Fruit fly (Drosophila melanogaster): ENCODE measurements around the gene mRpS26.

mRpS26 gene

dm6 chr3L:18099715-18100114, 6.7 kb upstream of the mRpS26 start (continued):
- peak; percentile 31 for TF ChIP-seq cyc (GFP tag; optimal IDR thresholded peaks at IDR 0.05)
- peak; percentile 2 for TF ChIP-seq acj6 (GFP tag; optimal IDR thresholded peaks at IDR 0.05)
- TF ChIP-seq achi (GFP tag; optimal IDR thresholded peaks at IDR 0.05): peak; percentile 26
- TF ChIP-seq CG31627 (GFP tag; optimal IDR thresholded peaks at IDR 0.05): peak; percentile 42
- TF ChIP-seq Ets96B (tag; optimal IDR thresholded peaks at IDR 0.05): no peak
- peak; percentile 8 for TF ChIP-seq Sox15 (GFP tag; optimal IDR thresholded peaks at IDR 0.05)
- TF ChIP-seq vri (GFP tag; optimal IDR thresholded peaks at IDR 0.05): peak; percentile 69
- TF ChIP-seq Sox102F (GFP tag; optimal IDR thresholded peaks at IDR 0.05): peak; percentile 37

dm6 chr3L:18101421-18101996, 4.9 kb upstream of the mRpS26 start:
- TF ChIP-seq CG32006 (GFP tag; optimal IDR thresholded peaks at IDR 0.05) (peak; percentile 11), CG6163 (GFP tag; IDR thresholded peaks at IDR 0.05) (0 out of 3 replicates have a peak, but pooled peaks have one; percentile 37), pdm3 (GFP tag; optimal IDR thresholded peaks at IDR 0.05) (peak; percentile 26), dsx (GFP tag; optimal IDR thresholded peaks at IDR 0.05; ENCODE audit: poor library complexity, severe bottlenecking) (no peak), cyc (GFP tag; optimal IDR thresholded peaks at IDR 0.05) (peak; percentile 37), Gug (GFP tag; IDR thresholded peaks at IDR 0.05) (no peak), CG6792 (GFP tag; optimal IDR thresholded peaks at IDR 0.05) (no peak), CG11902 (GFP tag; optimal IDR thresholded peaks at IDR 0.05) (no peak), Sox15 (GFP tag; optimal IDR thresholded peaks at IDR 0.05) (no peak), Eip78C (GFP tag) (peak; percentile 85), OdsH (GFP tag; optimal IDR thresholded peaks at IDR 0.05) (peak; percentile 9), CG16779 (tag; optimal IDR thresholded peaks at IDR 0.05) (no peak), CG1621 (tag; optimal IDR thresholded peaks at IDR 0.05) (no peak), Ets21C (GFP tag; optimal IDR thresholded peaks at IDR 0.05) (peak; percentile 34), Smox (GFP tag; optimal IDR thresholded peaks at IDR 0.05) (peak; percentile 65), salr (GFP tag; optimal IDR thresholded peaks at IDR 0.05) (no peak), CG8119 (GFP tag; IDR thresholded peaks at IDR 0.05) (peak; percentile 46; the same call in 1 of the 3 replicates), Eip75B (GFP tag; optimal IDR thresholded peaks at IDR 0.05) (peak; percentile 19), CG34406 (GFP tag; optimal IDR thresholded peaks at IDR 0.05) (peak; percentile 8), fd59A (GFP tag; optimal IDR thresholded peaks at IDR 0.05) (no peak), CG31627 (GFP tag; optimal IDR thresholded peaks at IDR 0.05) (peak; percentile 20), CG10631 (GFP tag; optimal IDR thresholded peaks at IDR 0.05) (peak; percentile 7), eg (GFP tag; IDR thresholded peaks at IDR 0.05) (no peak), esn (GFP tag; optimal IDR thresholded peaks at IDR 0.05) (peak; percentile 50), Met (GFP tag; optimal IDR thresholded peaks at IDR 0.05) (peak; percentile 59), achi (GFP tag; optimal IDR thresholded peaks at IDR 0.05) (peak; percentile 30), Sox14 (GFP tag; optimal IDR thresholded peaks at IDR 0.05) (peak; percentile 18), CG3032 (tag; optimal IDR thresholded peaks at IDR 0.05) (peak; percentile 3), CG7368 (GFP tag; optimal IDR thresholded peaks at IDR 0.05) (no peak), dac (GFP tag; optimal IDR thresholded peaks at IDR 0.05) (no peak), fkh (GFP tag; optimal IDR thresholded peaks at IDR 0.05) (no peak), Blimp-1 (GFP tag; optimal IDR thresholded peaks at IDR 0.05) (peak; percentile 20), lz (GFP tag; optimal IDR thresholded peaks at IDR 0.05) (peak; percentile 50), CG6808 (GFP tag; optimal IDR thresholded peaks at IDR 0.05) (no peak), CG8632 (GFP tag; optimal IDR thresholded peaks at IDR 0.05) (no peak), CG6276 (GFP tag; optimal IDR thresholded peaks at IDR 0.05) (peak; percentile 20), CG10669 (GFP tag; optimal IDR thresholded peaks at IDR 0.05) (no peak), ss (GFP tag; optimal IDR thresholded peaks at IDR 0.05) (no peak), Hr38 (GFP tag; optimal IDR thresholded peaks at IDR 0.05) (no peak), CG4318 (GFP tag; optimal IDR thresholded peaks at IDR 0.05) (no peak), net (GFP tag; optimal IDR thresholded peaks at IDR 0.05) (peak; percentile 1), CG15336 (GFP tag; IDR thresholded peaks at IDR 0.05) (peak; percentile 50; the same call in 1 of the 2 replicates), Ets96B (tag; optimal IDR thresholded peaks at IDR 0.05) (peak; percentile 6), Hr39 (GFP tag; optimal IDR thresholded peaks at IDR 0.05) (peak; percentile 23), Eip93F (GFP tag; optimal IDR thresholded peaks at IDR 0.05) (no peak), topi (GFP tag; optimal IDR thresholded peaks at IDR 0.05) (peak; percentile 26)

Measured in whole organism, prepupa.